Worm (Caenorhabditis elegans): Measurements from ENCODE around the gene apl-1.

apl-1 gene

DNA sequence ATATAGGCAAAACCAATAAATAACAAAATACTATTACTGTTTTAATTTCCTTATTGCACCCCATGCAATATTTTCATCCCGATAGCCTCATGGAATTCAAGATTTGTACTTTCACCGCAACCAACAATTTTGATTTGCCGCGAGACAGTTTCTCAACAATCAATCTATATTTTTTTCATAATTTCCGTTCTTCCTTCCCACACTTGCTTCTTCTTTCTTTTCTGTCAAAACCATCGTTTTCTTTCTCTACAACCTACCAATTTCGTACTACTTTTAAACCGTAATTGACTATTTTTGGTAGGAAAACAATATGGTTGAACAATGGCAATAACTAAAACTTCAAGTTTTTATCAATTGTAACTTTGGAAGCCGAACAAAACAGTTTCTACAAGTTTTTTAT lies 31.3 kb upstream of the apl-1 start, which contains the start of gene C31H2.14:
TSS of gene C31H2.14 (plus strand) at position 301 of the 400 bp plus-strand sequence.
- no peak for TF ChIP-seq akir-1 (GFP tag; optimal IDR thresholded peaks at IDR 0.05)
- TF ChIP-seq F33H1.4 (GFP tag; IDR thresholded peaks at IDR 0.05): no peak
- no peak for TF ChIP-seq F22D6.2 (tag; optimal IDR thresholded peaks at IDR 0.05)
- no peak for TF ChIP-seq aptf-2 (GFP tag; conservative IDR thresholded peaks at IDR 0.05)
- TF ChIP-seq ceh-58 (GFP tag; IDR thresholded peaks at IDR 0.05): no peak
- TF ChIP-seq hlh-26 (GFP tag; conservative IDR thresholded peaks at IDR 0.05): no peak
- no peak for TF ChIP-seq mel-28 (tag; optimal IDR thresholded peaks at IDR 0.05; ENCODE audit: borderline replicate concordance)
- no peak for TF ChIP-seq ztf-28 (GFP tag; IDR thresholded peaks at IDR 0.05)
- TF ChIP-seq F55B11.4 (tag; optimal IDR thresholded peaks at IDR 0.05; ENCODE audit: borderline replicate concordance, insufficient read depth): no peak
- TF ChIP-seq sea-2 (GFP tag; IDR thresholded peaks at IDR 0.05): no peak
- no peak for TF ChIP-seq nhr-80 (tag; optimal IDR thresholded peaks at IDR 0.05)
- TF ChIP-seq F10E7.11 (tag; optimal IDR thresholded peaks at IDR 0.05): no peak
- no peak for TF ChIP-seq nfya-2 (GFP tag; IDR thresholded peaks at IDR 0.05)
- TF ChIP-seq attf-5 (GFP tag; optimal IDR thresholded peaks at IDR 0.05): no peak
- TF ChIP-seq F37B4.10 (GFP tag; IDR thresholded peaks at IDR 0.05): no peak
- TF ChIP-seq unc-130 (GFP tag; optimal IDR thresholded peaks at IDR 0.05): no peak
- TF ChIP-seq nhr-120 (GFP tag; IDR thresholded peaks at IDR 0.05): no peak

DNA sequence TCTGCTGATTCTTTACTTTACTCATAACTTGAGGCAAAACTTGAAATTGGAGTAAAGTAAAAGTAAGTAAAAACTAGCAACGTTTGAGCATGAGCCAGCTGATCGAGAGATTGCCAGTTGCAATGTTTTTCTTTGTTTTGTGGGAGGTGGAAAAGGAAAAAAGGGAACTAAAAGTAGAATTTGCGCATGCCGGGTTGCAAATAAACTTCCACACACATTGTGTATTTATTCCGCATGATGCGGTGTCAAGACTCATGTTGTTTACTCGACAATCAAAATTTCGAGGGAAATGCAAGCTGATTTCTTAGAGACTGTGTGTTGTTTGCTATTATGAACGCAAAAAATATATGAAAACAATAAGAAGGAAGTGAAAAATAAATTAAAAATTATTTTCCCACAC lies 25.7 kb upstream of the apl-1 start:
- no peak for TF ChIP-seq rcor-1 (GFP tag; IDR thresholded peaks at IDR 0.05)
- TF ChIP-seq ztf-22 (GFP tag; optimal IDR thresholded peaks at IDR 0.05): no peak
- no peak for TF ChIP-seq gei-17 (GFP tag; optimal IDR thresholded peaks at IDR 0.05)

DNA sequence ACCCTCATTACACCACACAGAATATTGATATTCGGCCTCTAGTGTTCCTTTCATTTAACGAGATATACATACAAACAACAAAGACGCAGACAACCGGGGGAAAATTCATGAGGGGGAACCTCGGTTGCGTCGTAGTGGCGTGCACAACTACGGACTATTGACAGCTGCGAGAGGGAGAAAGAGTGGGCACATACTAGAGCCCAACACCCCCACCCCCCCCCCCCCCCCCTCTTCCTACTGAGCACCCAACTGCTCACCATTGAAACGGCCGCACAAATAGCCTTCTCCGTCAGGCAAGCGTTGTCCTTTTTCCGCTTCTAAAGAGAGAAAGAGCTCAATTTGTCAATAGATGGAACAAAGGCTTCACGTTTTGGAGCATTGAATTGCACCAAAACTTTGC lies 23.5 kb upstream of the apl-1 start:
- TF ChIP-seq egrh-3 (GFP tag; IDR thresholded peaks at IDR 0.05): peak; percentile 56; the same call in 1 of the 2 replicates
- TF ChIP-seq attf-6 (GFP tag; IDR thresholded peaks at IDR 0.05): no peak
- no peak for TF ChIP-seq F23B12.7 (tag; optimal IDR thresholded peaks at IDR 0.05; ENCODE audit: insufficient read depth)
- peak; percentile 38 for TF ChIP-seq ceh-27 (GFP tag; optimal IDR thresholded peaks at IDR 0.05)
- TF ChIP-seq hmg-1.2 (GFP tag; IDR thresholded peaks at IDR 0.05): peak; percentile 25; the same call in 1 of the 2 replicates
- TF ChIP-seq K12H6.12 (tag; optimal IDR thresholded peaks at IDR 0.05): peak; percentile 68

DNA sequence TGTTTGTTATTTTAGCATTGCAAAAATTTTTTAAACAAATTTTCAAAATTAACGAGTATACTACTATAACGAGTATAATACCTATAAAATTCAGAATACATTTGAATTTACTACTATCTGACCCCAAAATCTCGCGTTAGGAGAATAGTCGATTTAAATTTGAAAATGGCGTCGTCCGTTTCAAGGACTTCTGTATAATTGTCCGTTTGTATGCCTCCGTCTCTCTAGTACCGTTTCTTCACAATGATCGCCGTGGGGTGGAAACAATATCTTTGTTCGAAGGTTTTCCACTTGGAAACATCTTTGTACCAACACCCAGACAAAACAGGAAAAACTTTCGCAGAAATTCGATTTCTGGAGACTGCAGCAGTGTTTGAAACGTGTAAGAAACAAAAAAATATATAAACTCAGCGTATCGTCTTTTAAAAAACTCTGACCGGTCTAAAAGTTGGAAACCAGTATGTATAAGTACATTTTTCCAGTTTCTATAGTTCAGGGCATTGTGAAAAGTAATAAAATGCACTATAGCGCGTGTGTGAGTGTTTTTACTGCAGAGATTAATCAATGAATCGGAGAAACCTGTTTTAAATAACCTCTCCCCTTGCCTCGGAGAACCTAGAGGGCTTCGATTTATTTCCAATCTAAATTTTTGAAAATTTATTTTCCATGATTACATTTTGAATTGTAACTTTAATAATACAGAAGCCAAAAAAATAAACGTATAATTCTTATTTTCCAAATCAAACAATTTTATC lies 21.2 kb upstream of the apl-1 start:
- TF ChIP-seq lin-40 (tag; optimal IDR thresholded peaks at IDR 0.05) (no peak), lsl-1 (GFP tag; optimal IDR thresholded peaks at IDR 0.05) (no peak)

DNA sequence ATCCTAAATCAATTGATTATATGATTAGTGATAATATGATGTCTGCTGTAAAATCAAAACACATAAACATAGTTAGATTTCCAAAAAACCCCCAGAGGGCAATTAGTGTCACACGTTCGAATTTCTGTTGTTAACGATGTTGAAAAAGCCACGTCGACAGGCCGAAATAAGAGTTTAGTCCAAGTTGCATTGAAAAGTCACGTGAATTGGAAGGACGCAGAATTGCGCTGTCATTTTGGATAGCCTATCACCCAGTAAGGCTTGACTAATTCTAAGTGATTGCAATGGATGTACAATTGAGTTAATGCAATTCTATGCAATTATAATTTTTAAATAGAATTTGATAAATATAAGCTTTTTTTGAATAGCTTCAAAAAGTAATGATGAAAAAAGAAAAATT lies 18.9 kb upstream of the apl-1 start:
- TF ChIP-seq ceh-58 (GFP tag; IDR thresholded peaks at IDR 0.05) (no peak), tbx-9 (tag; optimal IDR thresholded peaks at IDR 0.05; ENCODE audit: borderline replicate concordance) (no peak), F22D6.2 (tag; optimal IDR thresholded peaks at IDR 0.05) (no peak), attf-3 (GFP tag; conservative IDR thresholded peaks at IDR 0.05) (no peak), ztf-26 (tag; optimal IDR thresholded peaks at IDR 0.05) (peak; percentile 24), let-607 (tag; optimal IDR thresholded peaks at IDR 0.05) (no peak), lin-40 (tag; optimal IDR thresholded peaks at IDR 0.05) (no peak)

All from whole organism, young adult.